Fruit fly (Drosophila melanogaster): ENCODE data around the gene CG10182.

Gene CG10182

DNA sequence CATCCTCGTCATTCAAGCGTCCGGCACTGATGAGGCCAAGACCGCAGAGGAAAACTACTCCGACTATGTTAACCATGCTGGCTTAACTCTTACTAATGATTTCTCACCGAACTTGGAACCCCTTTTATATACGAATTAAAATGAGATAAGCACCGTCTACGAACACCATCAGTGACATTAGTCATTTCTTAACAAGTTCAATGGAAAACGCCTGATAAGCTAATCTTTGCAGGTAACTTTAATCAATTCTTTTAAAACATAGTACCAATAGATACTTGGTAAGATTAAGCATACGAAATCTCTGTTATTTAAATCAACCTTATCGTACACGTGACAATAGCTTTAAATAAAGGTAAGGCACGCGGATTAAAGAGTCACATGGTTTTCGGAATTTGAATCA is at the start of gene CG10182:
TSS of gene CG10182 (minus strand) at position 101 of the 400 bp plus-strand sequence.
- TF ChIP-seq Myc (optimal IDR thresholded peaks at IDR 0.05) (no peak), psq (optimal IDR thresholded peaks at IDR 0.05) (no peak), Sin3A (optimal IDR thresholded peaks at IDR 0.05) (no peak), insv (optimal IDR thresholded peaks at IDR 0.05) (no peak), ttk (optimal IDR thresholded peaks at IDR 0.05) (no peak), h (optimal IDR thresholded peaks at IDR 0.05) (no peak)

DNA sequence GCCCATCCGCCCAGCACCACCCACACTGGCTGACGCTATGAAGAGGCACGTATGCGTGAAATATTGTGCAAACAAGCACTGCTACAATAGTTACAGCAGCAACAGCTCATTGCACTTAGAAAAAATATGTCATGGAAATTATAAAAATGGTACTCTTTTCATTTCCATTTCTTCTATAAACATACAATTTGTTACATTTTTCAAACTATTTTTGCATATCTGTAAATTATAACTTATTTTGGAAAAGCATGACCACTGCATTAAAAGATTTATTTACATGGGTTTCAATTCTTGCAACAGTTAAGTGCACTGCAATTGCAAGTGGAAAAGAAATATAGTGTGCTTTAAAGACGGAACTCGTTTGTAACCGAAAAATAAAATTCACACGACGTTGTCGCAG is 48.7 kb upstream of the CG10182 start:
- TF ChIP-seq psq (optimal IDR thresholded peaks at IDR 0.05) (no peak), h (optimal IDR thresholded peaks at IDR 0.05) (no peak), ttk (optimal IDR thresholded peaks at IDR 0.05) (no peak), Sin3A (optimal IDR thresholded peaks at IDR 0.05) (no peak), insv (optimal IDR thresholded peaks at IDR 0.05) (no peak), Myc (optimal IDR thresholded peaks at IDR 0.05) (no peak)

DNA sequence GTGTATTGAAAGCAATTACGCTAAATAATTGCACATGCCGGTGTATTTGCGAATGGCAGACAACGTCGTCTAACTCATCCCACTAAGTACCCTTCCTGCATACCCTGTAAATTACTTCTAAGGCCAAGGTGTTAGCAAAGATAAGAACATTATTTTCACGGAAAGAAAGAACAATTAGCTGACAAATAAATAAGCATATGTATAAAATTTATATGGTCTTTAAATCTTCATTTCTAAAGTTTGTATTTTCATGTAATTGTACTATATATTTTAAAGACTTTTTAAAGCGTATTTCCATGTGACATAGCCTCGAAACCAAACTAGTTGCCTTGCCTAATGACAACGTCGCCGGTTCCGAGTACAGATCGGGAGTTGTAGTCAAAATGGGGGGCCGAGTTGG is 47.7 kb upstream of the CG10182 start:
- TF ChIP-seq h (optimal IDR thresholded peaks at IDR 0.05) (no peak), insv (optimal IDR thresholded peaks at IDR 0.05) (no peak), ttk (optimal IDR thresholded peaks at IDR 0.05) (no peak), psq (optimal IDR thresholded peaks at IDR 0.05) (no peak), Sin3A (optimal IDR thresholded peaks at IDR 0.05) (no peak), Myc (optimal IDR thresholded peaks at IDR 0.05) (no peak)

DNA sequence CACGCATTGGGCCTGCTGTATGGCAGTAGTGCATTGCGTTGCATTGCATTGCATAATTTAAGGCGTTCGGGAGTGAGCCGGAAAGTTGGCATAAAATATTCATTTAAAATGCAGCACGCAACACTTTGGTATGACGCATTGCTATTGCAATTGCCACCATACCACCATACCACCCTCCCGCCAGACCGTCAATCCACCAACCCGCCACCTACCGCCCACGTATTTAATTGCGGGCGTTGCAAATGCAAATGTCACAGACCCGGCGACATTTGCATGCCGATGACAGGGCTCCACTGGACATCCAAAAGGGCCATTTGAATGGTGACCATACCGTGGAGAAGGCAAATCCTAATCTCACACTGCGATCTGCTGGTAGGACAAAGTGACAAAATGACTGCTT is 45.2 kb upstream of the CG10182 start:
- TF ChIP-seq insv (optimal IDR thresholded peaks at IDR 0.05): no peak
- TF ChIP-seq h (optimal IDR thresholded peaks at IDR 0.05): no peak
- no peak for TF ChIP-seq psq (optimal IDR thresholded peaks at IDR 0.05)
- TF ChIP-seq Sin3A (optimal IDR thresholded peaks at IDR 0.05): no peak
- TF ChIP-seq ttk (optimal IDR thresholded peaks at IDR 0.05): no peak
- no peak for TF ChIP-seq Myc (optimal IDR thresholded peaks at IDR 0.05)

DNA sequence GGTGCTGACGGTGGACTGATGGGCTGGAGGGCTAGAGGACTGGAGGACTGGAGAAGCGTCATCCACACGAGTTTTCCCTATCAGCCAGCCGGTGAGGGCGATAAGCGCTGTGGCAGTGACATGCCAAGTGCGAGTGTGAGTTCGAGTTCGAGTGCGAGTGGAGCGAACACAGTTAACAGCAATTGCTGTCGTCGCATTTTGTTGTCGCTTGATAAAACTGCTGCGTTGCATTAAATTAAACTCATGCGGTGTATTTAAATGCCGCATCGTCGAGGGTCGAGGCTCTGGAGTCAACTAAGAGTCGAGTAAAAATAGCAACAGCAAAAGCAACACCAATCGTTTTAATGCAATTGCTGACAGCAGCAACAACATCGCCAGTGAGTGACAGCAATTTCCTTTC is 40.0 kb upstream of the CG10182 start:
- TF ChIP-seq ttk (optimal IDR thresholded peaks at IDR 0.05) (no peak), insv (optimal IDR thresholded peaks at IDR 0.05) (no peak)

DNA sequence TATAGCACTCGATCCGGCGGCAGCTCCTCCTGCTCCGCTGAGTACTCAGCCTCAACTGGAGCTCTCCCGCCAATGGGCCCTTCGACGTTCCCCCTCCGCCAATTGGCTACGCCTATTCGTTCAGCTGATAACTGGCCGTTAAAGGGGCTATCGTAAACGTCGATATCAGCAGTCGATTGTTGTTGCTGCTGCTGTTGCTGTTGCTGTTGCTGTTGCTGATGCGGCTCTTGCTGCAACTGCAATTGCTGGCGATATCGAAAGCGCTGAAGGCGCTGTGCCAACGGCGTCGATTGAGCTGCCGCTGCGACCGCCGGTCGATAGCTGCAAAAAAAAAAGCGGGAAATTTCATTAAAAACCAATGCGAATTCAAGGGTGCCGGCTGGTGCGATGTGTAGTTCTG is 37.5 kb upstream of the CG10182 start:
- TF ChIP-seq insv (optimal IDR thresholded peaks at IDR 0.05): no peak
- TF ChIP-seq Sin3A (optimal IDR thresholded peaks at IDR 0.05): no peak
- no peak for TF ChIP-seq Myc (optimal IDR thresholded peaks at IDR 0.05)
- no peak for TF ChIP-seq psq (optimal IDR thresholded peaks at IDR 0.05)
- TF ChIP-seq ttk (optimal IDR thresholded peaks at IDR 0.05): no peak

DNA sequence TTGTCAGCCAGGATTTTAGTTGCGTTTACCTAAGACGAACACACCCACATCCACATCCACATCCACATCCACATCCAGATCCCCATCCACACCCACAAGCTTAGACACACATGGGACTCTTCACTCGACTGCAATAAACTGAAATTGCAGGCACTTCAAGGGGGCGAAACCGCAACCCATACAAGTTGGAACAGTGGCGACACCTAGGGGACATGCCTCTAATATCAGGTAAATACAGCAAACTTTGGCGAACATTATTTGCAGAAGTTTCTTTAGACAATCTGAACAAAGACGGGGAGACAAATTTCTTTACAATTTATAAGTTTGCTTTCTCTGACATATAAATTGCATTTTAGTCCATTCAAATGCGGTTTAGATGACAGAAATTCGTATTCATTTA is 33.3 kb upstream of the CG10182 start:
- TF ChIP-seq insv (optimal IDR thresholded peaks at IDR 0.05) (no peak), Myc (optimal IDR thresholded peaks at IDR 0.05) (no peak), h (optimal IDR thresholded peaks at IDR 0.05) (no peak), ttk (optimal IDR thresholded peaks at IDR 0.05) (no peak), psq (optimal IDR thresholded peaks at IDR 0.05) (no peak), Sin3A (optimal IDR thresholded peaks at IDR 0.05) (no peak)

DNA sequence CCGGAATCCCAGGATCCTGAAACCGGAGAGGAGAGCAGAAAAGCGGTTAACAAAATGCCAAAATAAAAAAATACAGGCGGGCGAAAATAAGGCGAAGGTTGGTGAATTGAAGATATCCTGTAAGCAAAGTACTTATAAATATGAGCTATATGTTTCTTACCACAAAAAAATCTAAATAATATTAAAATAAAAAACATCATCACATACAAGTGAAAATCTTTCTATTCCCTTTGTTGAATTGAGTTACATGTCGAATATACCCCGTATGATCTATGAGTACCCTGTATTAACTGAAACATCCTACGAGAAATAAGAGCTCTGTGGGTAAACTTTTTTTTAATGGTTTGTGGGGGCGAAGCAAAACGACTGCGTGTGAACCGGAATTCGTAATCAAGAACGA is 22.5 kb upstream of the CG10182 start:
- no peak for TF ChIP-seq Myc (optimal IDR thresholded peaks at IDR 0.05)
- no peak for TF ChIP-seq ttk (optimal IDR thresholded peaks at IDR 0.05)

DNA sequence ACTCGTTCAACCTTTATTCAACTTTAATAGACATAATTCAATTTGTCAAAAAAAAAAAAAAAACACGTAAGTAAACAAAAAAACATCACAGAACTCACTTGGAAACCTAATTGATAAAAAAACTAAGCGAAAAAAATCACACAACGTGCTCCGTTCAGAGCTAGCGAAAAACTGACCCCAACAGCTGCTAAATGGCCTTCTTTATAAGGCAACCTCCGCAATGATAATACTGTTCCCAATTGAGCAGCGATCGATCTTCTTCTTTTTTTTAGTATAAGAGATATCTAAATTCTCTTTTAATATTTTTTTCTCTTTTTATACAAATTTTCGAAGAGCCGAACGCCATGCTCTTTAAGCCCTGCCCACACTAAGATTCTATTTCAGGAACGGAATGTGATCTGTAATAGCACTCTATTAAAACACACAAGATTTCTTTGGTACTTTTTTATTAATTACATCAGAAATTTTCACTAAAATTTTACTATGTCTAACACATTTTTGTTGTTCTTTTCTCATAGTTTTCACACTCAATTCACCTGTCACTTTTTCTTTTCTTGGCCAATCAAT is 15.8 kb upstream of the CG10182 start, which contains the start of gene CG10184:
TSS of gene CG10184 (minus strand) at position 181 of the 567 bp plus-strand sequence.
- TF ChIP-seq h (optimal IDR thresholded peaks at IDR 0.05) (no peak), psq (optimal IDR thresholded peaks at IDR 0.05) (no peak), Sin3A (optimal IDR thresholded peaks at IDR 0.05) (no peak), ttk (optimal IDR thresholded peaks at IDR 0.05) (no peak), Myc (optimal IDR thresholded peaks at IDR 0.05) (no peak), insv (optimal IDR thresholded peaks at IDR 0.05) (no peak)

DNA sequence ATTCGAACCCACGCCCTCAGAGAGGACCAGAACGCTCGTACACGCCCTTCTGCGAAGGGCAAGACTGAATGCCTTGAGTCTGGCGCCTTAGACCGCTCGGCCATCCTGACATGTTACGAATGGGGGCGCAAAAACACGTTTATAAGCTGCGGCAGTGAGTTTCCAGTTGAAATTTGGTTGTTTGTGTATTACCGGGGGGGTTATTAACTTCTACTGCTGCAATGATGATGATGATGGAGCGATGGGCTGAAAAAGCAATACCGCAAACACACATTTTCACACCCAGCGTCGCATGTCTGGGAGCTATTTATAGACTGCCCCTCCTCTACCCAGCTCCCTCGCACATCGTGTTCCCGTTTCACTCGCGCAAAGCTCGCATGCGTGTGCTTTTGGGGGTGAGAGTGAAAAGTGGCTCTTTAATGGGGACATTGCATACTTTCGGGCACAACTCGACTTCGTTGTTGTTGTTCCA is 11.8 kb upstream of the CG10182 start:
- TF ChIP-seq Sin3A (optimal IDR thresholded peaks at IDR 0.05): no peak
- no peak for TF ChIP-seq h (optimal IDR thresholded peaks at IDR 0.05)
- TF ChIP-seq psq (optimal IDR thresholded peaks at IDR 0.05): no peak
- no peak for TF ChIP-seq Myc (optimal IDR thresholded peaks at IDR 0.05)
- no peak for TF ChIP-seq insv (optimal IDR thresholded peaks at IDR 0.05)
- TF ChIP-seq ttk (optimal IDR thresholded peaks at IDR 0.05): no peak

DNA sequence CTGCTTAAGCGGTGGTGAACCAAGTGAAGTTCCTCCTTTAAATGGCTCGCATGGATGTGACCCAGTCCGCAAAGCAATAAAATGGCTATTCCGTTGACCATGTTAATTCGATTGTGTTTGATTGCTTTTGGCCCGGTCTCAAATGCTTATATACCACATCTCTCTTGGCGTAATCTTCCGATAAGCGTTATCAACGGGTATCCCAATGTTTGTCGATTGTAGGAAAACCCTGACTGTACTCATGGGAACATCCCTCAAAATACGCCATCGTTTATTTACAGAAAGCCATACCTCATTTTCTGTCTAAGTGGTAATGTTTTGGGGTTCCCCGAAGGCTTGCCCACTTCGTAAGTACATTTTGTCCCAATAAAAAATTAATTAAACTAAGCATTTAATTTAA is 9.3 kb upstream of the CG10182 start, which contains the start of gene CG10183:
TSS of gene CG10183 (minus strand) at position 101 of the 400 bp plus-strand sequence.
- TF ChIP-seq insv (optimal IDR thresholded peaks at IDR 0.05) (no peak), Myc (optimal IDR thresholded peaks at IDR 0.05) (no peak), psq (optimal IDR thresholded peaks at IDR 0.05) (no peak), h (optimal IDR thresholded peaks at IDR 0.05) (no peak), ttk (optimal IDR thresholded peaks at IDR 0.05) (no peak), Sin3A (optimal IDR thresholded peaks at IDR 0.05) (no peak)

DNA sequence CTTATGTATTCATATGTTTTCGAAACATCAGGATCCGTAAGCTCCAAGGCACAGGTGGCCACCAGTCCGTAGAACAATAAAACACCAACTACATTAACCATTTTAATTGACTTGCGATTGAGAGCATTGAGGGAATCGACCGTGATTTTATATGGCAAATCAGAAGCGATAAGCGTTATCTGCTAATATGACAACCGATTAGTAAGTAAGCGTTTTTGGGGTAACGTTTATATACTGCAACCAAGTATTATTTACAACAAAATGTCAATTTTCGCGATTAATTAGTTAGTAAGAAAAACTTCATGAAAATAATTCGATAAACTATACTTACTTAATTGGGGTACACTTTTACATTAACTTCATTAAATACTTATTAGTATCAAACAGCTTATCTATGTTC is 6.6 kb upstream of the CG10182 start, which contains the start of gene CG16723:
TSS of gene CG16723 (minus strand) at position 101 of the 400 bp plus-strand sequence.
- TF ChIP-seq Sin3A (optimal IDR thresholded peaks at IDR 0.05): no peak
- TF ChIP-seq Myc (optimal IDR thresholded peaks at IDR 0.05): no peak
- no peak for TF ChIP-seq ttk (optimal IDR thresholded peaks at IDR 0.05)
- TF ChIP-seq insv (optimal IDR thresholded peaks at IDR 0.05): no peak
- no peak for TF ChIP-seq psq (optimal IDR thresholded peaks at IDR 0.05)

DNA sequence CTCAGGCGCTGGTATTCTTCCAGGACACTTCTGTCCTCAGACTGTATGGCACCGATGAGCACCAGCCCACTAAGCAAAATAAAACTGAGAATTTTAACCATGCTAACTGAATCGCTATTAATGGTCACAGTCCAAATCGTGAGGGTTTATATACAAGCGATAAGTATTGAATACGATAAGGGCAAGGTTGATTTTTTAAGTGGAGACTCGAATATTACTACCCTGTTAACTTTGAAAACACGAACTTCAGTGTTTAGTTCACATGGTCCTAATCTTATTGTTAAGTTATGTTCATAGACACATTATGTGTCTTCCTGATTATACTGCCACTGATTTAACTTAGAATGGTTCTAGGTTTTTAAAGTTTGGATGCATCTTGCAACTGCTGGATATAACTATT is 3.0 kb upstream of the CG10182 start, which contains the start of gene CG33337:
TSS of gene CG33337 (minus strand) at position 101 of the 400 bp plus-strand sequence.
- TF ChIP-seq Myc (optimal IDR thresholded peaks at IDR 0.05) (no peak), psq (optimal IDR thresholded peaks at IDR 0.05) (no peak), ttk (optimal IDR thresholded peaks at IDR 0.05) (no peak), Sin3A (optimal IDR thresholded peaks at IDR 0.05) (no peak), h (optimal IDR thresholded peaks at IDR 0.05) (no peak), insv (optimal IDR thresholded peaks at IDR 0.05) (no peak)

Measured in Kc167 (cell line).